Worm (Caenorhabditis elegans) whole organism, L4 larva: ENCODE results near the gene Y43F8B.22.
A peak's percentile ranks its signal among the peaks of the same experiment; 100 is the strongest.

ENCODE experiments used
- F10B5.3 ChIP-seq: sonication (generic microtip); optimal IDR thresholded peaks from 2 replicates; lab custom pipeline; 2016; ENCODE audit warnings: mild to moderate bottlenecking, missing genetic modification characterization, missing compliant biosample characterization
- F49E8.2 ChIP-seq: sonication (generic microtip); optimal IDR thresholded peaks from 2 replicates; lab custom pipeline; 2016; ENCODE audit warnings: missing compliant biosample characterization, mild to moderate bottlenecking, missing genetic modification characterization, borderline replicate concordance
- T26A8.4 ChIP-seq: fragments of 200-800 bp; sonication (Bioruptor generic); IDR thresholded peaks from 2 replicates; pipeline ENCODE4 v1.3.6; 2022; ENCODE audit warnings: missing genetic modification characterization, missing compliant biosample characterization
- Y5F2A.4 ChIP-seq: fragments of 200-800 bp; sonication (Bioruptor generic); optimal IDR thresholded peaks from 2 replicates; lab custom pipeline; 2018; ENCODE audit warnings: mild to moderate bottlenecking, missing genetic modification characterization, missing compliant biosample characterization
- Y75B8A.6 ChIP-seq: fragments of 200-800 bp; sonication (Bioruptor generic); IDR thresholded peaks from 2 replicates; pipeline ENCODE4 v1.3.6; 2022; ENCODE audit warnings: missing genetic modification reagents, missing genetic modification characterization, missing compliant biosample characterization
- ZK337.2 ChIP-seq: fragments of 200-800 bp; sonication (Bioruptor generic); IDR thresholded peaks from 2 replicates; pipeline ENCODE4 v1.3.6; 2022; ENCODE audit warnings: missing genetic modification reagents, missing genetic modification characterization, missing compliant biosample characterization
- ama-1 ChIP-seq: fragments of 150-350 bp; optimal IDR thresholded peaks from 2 replicates; lab custom pipeline; 2014; ENCODE audit warnings: inconsistent platforms, mixed read lengths
- arid-1 ChIP-seq: fragments of 200-800 bp; sonication (Bioruptor generic); conservative IDR thresholded peaks from 2 replicates; pipeline ENCODE4 v1.3.6; 2022; ENCODE audit warnings: missing genetic modification reagents, missing genetic modification characterization, missing compliant biosample characterization
- attf-4 ChIP-seq: sonication (generic microtip); optimal IDR thresholded peaks from 3 replicates; lab custom pipeline; 2017; ENCODE audit warnings: missing biosample characterization, missing genetic modification characterization
- ceh-20 ChIP-seq: fragments of 200-800 bp; sonication (Bioruptor generic); IDR thresholded peaks from 2 replicates; pipeline ENCODE4 v1.3.6; 2022; ENCODE audit warnings: missing genetic modification reagents, missing genetic modification characterization, missing compliant biosample characterization
- ceh-82 ChIP-seq: sonication (generic microtip); optimal IDR thresholded peaks from 2 replicates; lab custom pipeline; 2017; ENCODE audit warnings: missing biosample characterization, missing genetic modification characterization
- ces-1 ChIP-seq: fragments of 150-350 bp; sonication (generic microtip); optimal IDR thresholded peaks from 4 replicates; lab custom pipeline; 2014; ENCODE audit warnings: missing biosample characterization, missing genetic modification reagents, missing genetic modification characterization
- daf-19 ChIP-seq: fragments of 200-800 bp; sonication (Bioruptor generic); conservative IDR thresholded peaks from 2 replicates; pipeline ENCODE4 v1.3.6; 2022; ENCODE audit warnings: missing genetic modification characterization, missing compliant biosample characterization
- daf-8 ChIP-seq: fragments of 200-800 bp; sonication (Bioruptor generic); IDR thresholded peaks from 2 replicates; pipeline ENCODE4 v1.3.6; 2022; ENCODE audit warnings: missing genetic modification characterization, missing compliant biosample characterization
- egl-27 ChIP-seq: sonication (generic microtip); optimal IDR thresholded peaks from 3 replicates; lab custom pipeline; 2017; ENCODE audit warnings: missing biosample characterization, missing genetic modification reagents, missing genetic modification characterization
- egl-43 ChIP-seq: fragments of 200-800 bp; sonication (Bioruptor generic); IDR thresholded peaks from 2 replicates; pipeline ENCODE4 v1.3.6; 2022; ENCODE audit warnings: missing genetic modification reagents, missing genetic modification characterization, missing compliant biosample characterization
- fkh-10 ChIP-seq: fragments of 150-350 bp; optimal IDR thresholded peaks from 2 replicates; lab custom pipeline; 2014; ENCODE audit warnings: missing biosample characterization, missing genetic modification reagents, missing genetic modification characterization
- gei-8 ChIP-seq: fragments of 200-800 bp; sonication (Bioruptor generic); optimal IDR thresholded peaks from 2 replicates; lab custom pipeline; 2018; ENCODE audit warnings: mild to moderate bottlenecking, missing genetic modification characterization, missing compliant biosample characterization
- hif-1 ChIP-seq, 2 experiments: sonication (generic microtip); optimal IDR thresholded peaks; 2 replicates each; lab custom pipeline; 2016 to 2017; ENCODE audit warnings: missing compliant biosample characterization in 2 of 2, missing genetic modification characterization in 2 of 2, missing genetic modification reagents in 2 of 2, missing genotype in 2 of 2, mild to moderate bottlenecking in 1 of 2
- jun-1 ChIP-seq: fragments of 150-350 bp; optimal IDR thresholded peaks from 2 replicates; lab custom pipeline; 2014; ENCODE audit warnings: missing biosample characterization, missing genetic modification reagents, missing genetic modification characterization
- lim-7 ChIP-seq: fragments of 200-800 bp; sonication (Bioruptor generic); IDR thresholded peaks from 2 replicates; pipeline ENCODE4 v1.3.6; 2022; ENCODE audit warnings: missing genetic modification characterization, missing compliant biosample characterization
- lin-13 ChIP-seq: fragments of 150-350 bp; optimal IDR thresholded peaks from 2 replicates; lab custom pipeline; 2014; ENCODE audit warnings: missing biosample characterization, missing genetic modification reagents, missing genetic modification characterization
- lin-15B ChIP-seq: fragments of 150-350 bp; sonication (generic microtip); optimal IDR thresholded peaks from 3 replicates; lab custom pipeline; 2014; ENCODE audit warnings: missing biosample characterization, missing genetic modification characterization
- madf-5 ChIP-seq, 2 experiments: fragments of 200-800 bp; sonication (Bioruptor generic); IDR thresholded peaks; 2 replicates each; pipeline ENCODE4 v1.3.6; 2022; ENCODE audit warnings: missing compliant biosample characterization in 2 of 2, missing genetic modification characterization in 2 of 2
- madf-9 ChIP-seq: fragments of 200-800 bp; sonication (Bioruptor generic); conservative IDR thresholded peaks from 2 replicates; pipeline ENCODE4 v1.3.6; 2022; ENCODE audit warnings: missing genetic modification reagents, missing genetic modification characterization, missing compliant biosample characterization
- mxl-2 ChIP-seq: fragments of 200-800 bp; sonication (Bioruptor generic); conservative IDR thresholded peaks from 2 replicates; pipeline ENCODE4 v1.3.6; 2022; ENCODE audit warnings: missing genetic modification reagents, missing genetic modification characterization, missing compliant biosample characterization
- nhr-102 ChIP-seq: sonication (generic microtip); optimal IDR thresholded peaks from 2 replicates; lab custom pipeline; 2016; ENCODE audit warnings: mild to moderate bottlenecking, missing genetic modification characterization, moderate library complexity, missing compliant biosample characterization
- nhr-237 ChIP-seq: sonication (generic microtip); optimal IDR thresholded peaks from 2 replicates; lab custom pipeline; 2017; ENCODE audit warnings: missing biosample characterization, missing genetic modification characterization
- nhr-41 ChIP-seq: fragments of 200-800 bp; sonication (Bioruptor generic); IDR thresholded peaks from 2 replicates; pipeline ENCODE4 v1.3.6; 2022; ENCODE audit warnings: missing genetic modification reagents, missing genetic modification characterization, missing compliant biosample characterization
- nhr-42 ChIP-seq: fragments of 200-800 bp; sonication (Bioruptor generic); IDR thresholded peaks from 2 replicates; pipeline ENCODE4 v1.3.6; 2022; ENCODE audit warnings: missing genetic modification characterization, missing compliant biosample characterization
- nhr-48 ChIP-seq: sonication (generic microtip); optimal IDR thresholded peaks from 2 replicates; lab custom pipeline; 2016; ENCODE audit warnings: mild to moderate bottlenecking, missing genetic modification characterization, missing compliant biosample characterization
- php-3 ChIP-seq: fragments of 200-800 bp; sonication (Bioruptor generic); IDR thresholded peaks from 2 replicates; pipeline ENCODE4 v1.3.6; 2022; ENCODE audit warnings: missing genetic modification reagents, missing genetic modification characterization, missing compliant biosample characterization
- set-16 ChIP-seq: fragments of 200-800 bp; sonication (Bioruptor generic); IDR thresholded peaks from 2 replicates; pipeline ENCODE4 v1.3.6; 2022; ENCODE audit warnings: missing genetic modification reagents, missing genetic modification characterization, missing compliant biosample characterization
- snpc-1.2 ChIP-seq: fragments of 200-800 bp; sonication (Bioruptor generic); IDR thresholded peaks from 2 replicates; pipeline ENCODE4 v1.3.6; 2022; ENCODE audit warnings: missing genetic modification reagents, missing genetic modification characterization, missing compliant biosample characterization
- spr-3 ChIP-seq: fragments of 200-800 bp; sonication (Bioruptor generic); optimal IDR thresholded peaks from 2 replicates; lab custom pipeline; 2018; ENCODE audit warnings: mild to moderate bottlenecking, missing genetic modification characterization, missing compliant biosample characterization
- zfp-3 ChIP-seq: fragments of 200-800 bp; sonication (Bioruptor generic); conservative IDR thresholded peaks from 2 replicates; pipeline ENCODE4 v1.3.6; 2022; ENCODE audit warnings: missing genetic modification reagents, missing genetic modification characterization, missing compliant biosample characterization
- ztf-7 ChIP-seq: fragments of 150-350 bp; optimal IDR thresholded peaks from 2 replicates; lab custom pipeline; 2014; ENCODE audit warnings: missing biosample characterization, missing genetic modification characterization

Gene Y43F8B.22

ce11 chrV:19485690-19486089 is 3.1 kb downstream of the Y43F8B.22 start, which contains the start of gene Y43F8B.18:
Gene Y43F8B.18 (plus strand): TSS chrV:19485990.
- no peak for TF ChIP-seq set-16 (GFP tag; lab: Robert Waterston, UW)
- no peak for TF ChIP-seq attf-4
- no peak for TF ChIP-seq php-3 (GFP tag; lab: Robert Waterston, UW)
- no peak for TF ChIP-seq nhr-48 (tag; lab: Kevin White, UChicago)
- TF ChIP-seq daf-19 (GFP tag; lab: Robert Waterston, UW), result no peak
- TF ChIP-seq, all 104 proteins: peak for 0

ce11 chrV:19490461-19490860 is 7.8 kb downstream of the Y43F8B.22 start, which contains the start of gene Y43F8B.7:
Gene Y43F8B.7 (plus strand): TSS chrV:19490761.
- TF ChIP-seq madf-9 (no peak), F10B5.3 (tag; lab: Kevin White, UChicago) (no peak), T26A8.4 (no peak), lin-15B (tag; lab: Kevin White, UChicago) (no peak), ZK337.2 (no peak), lin-13 (GFP tag; lab: Kevin White, UChicago) (no peak), snpc-1.2 (GFP tag; lab: Robert Waterston, UW) (no peak), ama-1 (lab: Kevin White, UChicago) (no peak), lim-7 (GFP tag; lab: Robert Waterston, UW) (no peak), nhr-237 (tag; lab: Kevin White, UChicago) (no peak), ces-1 (GFP tag; lab: Kevin White, UChicago) (no peak), gei-8 (GFP tag; lab: Kevin White, UChicago) (no peak), madf-5 (GFP tag; IDR thresholded peaks at IDR 0.05; lab: Robert Waterston, UW) (no peak), Y75B8A.6 (GFP tag; lab: Robert Waterston, UW) (no peak), arid-1 (GFP tag; lab: Robert Waterston, UW) (no peak), ceh-82 (tag; lab: Kevin White, UChicago) (no peak), spr-3 (GFP tag; lab: Kevin White, UChicago) (no peak), zfp-3 (GFP tag; lab: Robert Waterston, UW) (no peak), mxl-2 (GFP tag; lab: Robert Waterston, UW) (no peak), nhr-42 (no peak)

DNA sequence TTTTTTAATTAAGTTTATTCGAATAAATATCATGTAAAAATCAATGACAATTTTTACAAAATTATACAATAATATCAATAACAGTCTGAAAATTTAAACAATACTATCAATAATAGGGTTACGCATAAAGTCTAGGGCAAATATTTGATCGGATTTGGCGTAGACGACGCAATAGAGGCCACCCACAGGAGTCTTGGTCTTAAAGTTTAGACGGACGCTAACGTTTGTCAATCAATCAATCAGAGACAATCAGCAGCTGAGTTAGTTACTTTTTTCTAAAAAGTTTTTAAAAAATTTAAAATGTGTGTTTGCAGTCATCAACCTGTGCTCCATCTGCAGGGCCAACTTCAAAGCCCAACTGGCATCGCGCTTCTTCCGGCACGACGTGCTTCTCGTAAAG is 8.7 kb downstream of the Y43F8B.22 start, which contains the start of gene Y43F8B.29:
Gene Y43F8B.29 (plus strand): TSS at position 301 of the 400 bp plus-strand sequence.
- TF ChIP-seq gei-8 (GFP tag; lab: Kevin White, UChicago) (no peak), ceh-20 (GFP tag; lab: Robert Waterston, UW) (no peak), egl-43 (GFP tag; lab: Robert Waterston, UW) (no peak), fkh-10 (GFP tag; lab: Kevin White, UChicago) (no peak), nhr-102 (no peak), daf-8 (GFP tag; lab: Robert Waterston, UW) (no peak), F49E8.2 (tag; lab: Kevin White, UChicago) (no peak)

DNA sequence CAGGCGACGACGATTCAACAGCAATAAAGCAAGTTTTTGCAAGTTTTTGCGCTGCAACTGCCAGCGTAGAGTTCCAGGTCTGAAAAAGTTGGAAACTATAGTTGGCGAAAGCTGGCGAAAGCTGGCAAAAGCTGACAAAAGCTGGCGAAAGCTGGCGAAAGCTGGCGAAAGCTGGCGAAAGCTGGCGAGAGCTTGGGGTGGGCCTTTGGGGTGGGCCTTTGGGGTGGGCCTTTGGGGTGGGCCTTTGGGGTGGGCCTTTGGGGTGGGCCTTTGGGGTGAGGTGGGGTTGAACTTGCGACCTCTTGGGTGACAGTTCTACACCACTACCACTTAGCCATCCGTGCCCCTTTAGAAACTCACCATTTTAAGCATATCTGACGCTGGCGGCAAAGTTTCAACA is 12.5 kb downstream of the Y43F8B.22 start:
- TF ChIP-seq snpc-1.2 (GFP tag; lab: Robert Waterston, UW), result 0 out of 2 replicates have a peak, but pooled peaks have one; percentile 20
- no peak for TF ChIP-seq nhr-41
- TF ChIP-seq set-16 (GFP tag; lab: Robert Waterston, UW), result peak; percentile 89
- TF ChIP-seq ces-1 (GFP tag; lab: Kevin White, UChicago), result no peak
- no peak for TF ChIP-seq ztf-7

DNA sequence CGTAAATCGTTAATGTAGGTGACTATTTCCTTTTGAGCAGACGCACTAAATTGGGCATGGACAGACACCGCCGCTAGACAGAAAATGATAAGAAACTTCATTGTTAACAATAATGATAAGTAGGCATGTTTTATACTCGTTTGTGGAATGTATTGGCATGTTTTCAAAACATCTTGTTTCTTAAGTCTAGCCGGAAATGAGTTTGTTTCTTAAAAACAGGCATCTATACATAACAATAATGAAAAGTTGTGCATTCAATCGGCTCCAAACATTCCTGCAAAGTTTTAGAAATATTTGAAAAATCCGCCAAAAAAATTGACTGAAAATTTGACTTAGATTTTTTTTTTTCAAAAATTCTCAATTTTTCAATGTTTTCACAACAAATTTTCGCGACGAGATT is 13.0 kb downstream of the Y43F8B.22 start, which contains the start of gene scl-21:
Gene scl-21 (minus strand): TSS at position 101 of the 400 bp plus-strand sequence.
- TF ChIP-seq Y75B8A.6 (GFP tag; lab: Robert Waterston, UW) (no peak), madf-5 (GFP tag; IDR thresholded peaks at IDR 0.05; lab: Robert Waterston, UW) (no peak), lin-15B (tag; lab: Kevin White, UChicago) (no peak), madf-9 (no peak), jun-1 (tag; lab: Kevin White, UChicago) (no peak), hif-1 (tag; optimal IDR thresholded peaks at IDR 0.05; lab: Kevin White, UChicago) (no peak), egl-27 (tag; lab: Kevin White, UChicago) (no peak), Y5F2A.4 (GFP tag; lab: Kevin White, UChicago) (no peak), T26A8.4 (no peak), ceh-82 (tag; lab: Kevin White, UChicago) (no peak), F10B5.3 (tag; lab: Kevin White, UChicago) (no peak), ztf-7 (no peak)
